Worm (Caenorhabditis elegans) whole organism, late embryonic: Measurements from ENCODE around the gene T28A11.18.

Experiments used
- ama-1 ChIP-seq: fragments of 150-350 bp; optimal IDR thresholded peaks from 2 replicates; lab custom pipeline; 2014
- ceh-45 ChIP-seq: fragments of 200-800 bp; sonication (Bioruptor generic); IDR thresholded peaks from 2 replicates; pipeline ENCODE4 v1.3.6; 2022; ENCODE audit warnings: missing genetic modification reagents, missing genetic modification characterization, missing compliant biosample characterization
- ceh-48 ChIP-seq: sonication (generic microtip); optimal IDR thresholded peaks from 2 replicates; lab custom pipeline; 2016; ENCODE audit warnings: missing genetic modification characterization, inconsistent platforms, missing compliant biosample characterization
- dmd-4 ChIP-seq: sonication (generic microtip); optimal IDR thresholded peaks from 2 replicates; lab custom pipeline; 2016; ENCODE audit warnings: borderline replicate concordance, missing genetic modification characterization, missing compliant biosample characterization
- hlh-30 ChIP-seq: sonication (generic microtip); optimal IDR thresholded peaks from 2 replicates; lab custom pipeline; 2017; ENCODE audit warnings: antibody characterized with exemption, missing genetic modification characterization, missing compliant biosample characterization; ENCODE audit not compliant: insufficient read depth
- mec-3 ChIP-seq: sonication (generic microtip); optimal IDR thresholded peaks from 2 replicates; lab custom pipeline; 2016; ENCODE audit warnings: borderline replicate concordance, missing genetic modification characterization, missing compliant biosample characterization
- nfya-1 ChIP-seq: sonication (generic microtip); optimal IDR thresholded peaks from 2 replicates; lab custom pipeline; 2017; ENCODE audit warnings: missing genetic modification characterization, mild to moderate bottlenecking, missing compliant biosample characterization, antibody characterized with exemption, moderate library complexity
- npax-4 ChIP-seq: sonication (generic microtip); optimal IDR thresholded peaks from 2 replicates; lab custom pipeline; 2016; ENCODE audit warnings: missing genetic modification characterization, missing compliant biosample characterization
- odd-2 ChIP-seq: sonication (generic microtip); optimal IDR thresholded peaks from 2 replicates; lab custom pipeline; 2017; ENCODE audit warnings: antibody characterized with exemption, mild to moderate bottlenecking, missing genetic modification characterization, missing compliant biosample characterization
- unc-86 ChIP-seq: sonication (generic microtip); optimal IDR thresholded peaks from 2 replicates; lab custom pipeline; 2016; ENCODE audit warnings: missing genetic modification characterization, missing compliant biosample characterization

ce11 chrV:3266189-3266588 is 1.7 kb downstream of the T28A11.18 start, which contains the start of gene T28A11.17:
- TF ChIP-seq ama-1: no peak
- TF ChIP-seq odd-2 (tag; lab: Kevin White, UChicago): no peak
- TF ChIP-seq hlh-30 (tag; lab: Kevin White, UChicago): no peak
- TF ChIP-seq dmd-4 (tag; lab: Kevin White, UChicago): no peak
- no peak for TF ChIP-seq ceh-45 (GFP tag; lab: Robert Waterston, UW)
- TF ChIP-seq unc-86 (tag; lab: Kevin White, UChicago): no peak
- no peak for TF ChIP-seq mec-3
- no peak for TF ChIP-seq nfya-1 (tag; lab: Kevin White, UChicago)
- TF ChIP-seq npax-4 (tag; lab: Kevin White, UChicago): no peak
- TF ChIP-seq ceh-48: no peak
